Fruit fly (Drosophila melanogaster) whole organism, embryonic: ENCODE measurements around the gene CG9467.
A peak's percentile ranks its signal among the peaks of the same experiment; 100 is the strongest.

Experiments used
- Aef1 ChIP-seq: fragments of 200-800 bp; sonication (Bioruptor generic); IDR thresholded peaks from 3 replicates; pipeline ENCODE4 v1.3.6; 2022; ENCODE audit warnings: missing biosample characterization, missing genetic modification characterization
- Antp ChIP-seq: fragments of 200-800 bp; sonication (Bioruptor generic); optimal IDR thresholded peaks from 3 replicates; lab custom pipeline; 2016; ENCODE audit warnings: missing biosample characterization, missing genetic modification characterization
- Bgb ChIP-seq: fragments of 200-800 bp; sonication (Bioruptor generic); IDR thresholded peaks from 2 replicates; pipeline ENCODE4 v1.3.6; 2022; ENCODE audit warnings: missing biosample characterization, missing genetic modification characterization; ENCODE audit not compliant: partially characterized antibody
- BtbVII ChIP-seq: fragments of 200-800 bp; sonication (Bioruptor generic); optimal IDR thresholded peaks from 3 replicates; lab custom pipeline; 2017; ENCODE audit warnings: missing biosample characterization, mild to moderate bottlenecking, missing genetic modification characterization
- CG11093 ChIP-seq: fragments of 200-800 bp; sonication (Bioruptor generic); IDR thresholded peaks from 3 replicates; pipeline ENCODE4 v1.3.6; 2022; ENCODE audit warnings: missing biosample characterization, missing genetic modification characterization
- CG12769 ChIP-seq: fragments of 200-800 bp; sonication (Bioruptor generic); optimal IDR thresholded peaks from 2 replicates; lab custom pipeline; 2019; ENCODE audit warnings: missing biosample characterization, mild to moderate bottlenecking, missing genetic modification characterization, moderate library complexity
- CG13775 ChIP-seq: fragments of 200-800 bp; sonication (Bioruptor generic); optimal IDR thresholded peaks from 3 replicates; lab custom pipeline; 2017; ENCODE audit warnings: missing biosample characterization, mild to moderate bottlenecking, missing genetic modification characterization
- CG13894 ChIP-seq: fragments of 200-800 bp; sonication (Bioruptor generic); optimal IDR thresholded peaks from 3 replicates; lab custom pipeline; 2018; ENCODE audit warnings: missing biosample characterization, mild to moderate bottlenecking, missing genetic modification characterization, moderate library complexity
- CG14860 ChIP-seq: fragments of 200-800 bp; sonication (Bioruptor generic); IDR thresholded peaks from 3 replicates; pipeline ENCODE4 v1.3.6; 2022; ENCODE audit warnings: missing biosample characterization, missing genetic modification characterization; ENCODE audit not compliant: partially characterized antibody
- CG17186 ChIP-seq: fragments of 200-800 bp; sonication (Bioruptor generic); optimal IDR thresholded peaks from 3 replicates; lab custom pipeline; 2017; ENCODE audit warnings: missing biosample characterization, missing genetic modification reagents, missing genetic modification characterization
- CG17359 ChIP-seq: fragments of 200-800 bp; sonication (Bioruptor generic); optimal IDR thresholded peaks from 3 replicates; lab custom pipeline; 2018; ENCODE audit warnings: missing biosample characterization, mild to moderate bottlenecking, missing genetic modification characterization, moderate library complexity
- CG34376 ChIP-seq: fragments of 200-800 bp; sonication (Bioruptor generic); optimal IDR thresholded peaks from 2 replicates; lab custom pipeline; 2018; ENCODE audit warnings: missing biosample characterization, mild to moderate bottlenecking, missing genetic modification characterization
- CG3995 ChIP-seq: fragments of 200-800 bp; sonication (Bioruptor generic); optimal IDR thresholded peaks from 3 replicates; lab custom pipeline; 2016; ENCODE audit warnings: missing biosample characterization, missing genetic modification characterization
- CG4404 ChIP-seq: fragments of 200-800 bp; sonication (Bioruptor generic); IDR thresholded peaks from 2 replicates; pipeline ENCODE4 v1.3.6; 2022; ENCODE audit warnings: missing biosample characterization, missing genetic modification characterization
- CG4617 ChIP-seq: fragments of 200-800 bp; sonication (Bioruptor generic); optimal IDR thresholded peaks from 3 replicates; lab custom pipeline; 2016; ENCODE audit warnings: missing biosample characterization, missing genetic modification characterization, borderline replicate concordance
- CG5953 ChIP-seq: fragments of 200-800 bp; sonication (Bioruptor generic); IDR thresholded peaks from 2 replicates; pipeline ENCODE4 v1.3.6; 2022; ENCODE audit warnings: missing biosample characterization, missing genetic modification characterization
- CG6765 ChIP-seq: fragments of 200-800 bp; sonication (Bioruptor generic); optimal IDR thresholded peaks from 3 replicates; lab custom pipeline; 2017; ENCODE audit warnings: missing biosample characterization, mild to moderate bottlenecking, missing genetic modification characterization
- CG8359 ChIP-seq: fragments of 200-800 bp; sonication (Bioruptor generic); optimal IDR thresholded peaks from 2 replicates; lab custom pipeline; 2017; ENCODE audit warnings: missing biosample characterization, mild to moderate bottlenecking, missing genetic modification characterization, borderline replicate concordance
- CG8478 ChIP-seq: fragments of >200 bp; optimal IDR thresholded peaks from 2 replicates; lab custom pipeline; 2018
- CG9727 ChIP-seq: fragments of 200-800 bp; sonication (Bioruptor generic); optimal IDR thresholded peaks from 3 replicates; lab custom pipeline; 2017; ENCODE audit warnings: missing biosample characterization, mild to moderate bottlenecking, missing genetic modification characterization
- Chrac-16 ChIP-seq: fragments of 200-800 bp; sonication (Bioruptor generic); optimal IDR thresholded peaks from 3 replicates; lab custom pipeline; 2016; ENCODE audit warnings: missing biosample characterization, missing genetic modification characterization
- Dfd ChIP-seq, 2 experiments: fragments of >200 bp; optimal IDR thresholded peaks; 2 replicates each; lab custom pipeline; 2017; ENCODE audit warnings: missing biosample characterization in 2 of 2, missing genetic modification characterization in 2 of 2
- Doc3 ChIP-seq: fragments of 200-800 bp; sonication (Bioruptor generic); IDR thresholded peaks from 3 replicates; pipeline ENCODE4 v1.3.6; 2022; ENCODE audit warnings: missing biosample characterization, missing genetic modification characterization; ENCODE audit not compliant: partially characterized antibody
- GATAe ChIP-seq: fragments of 200-800 bp; sonication (Bioruptor generic); conservative IDR thresholded peaks from 2 replicates; pipeline ENCODE4 v1.3.6; 2022; ENCODE audit warnings: missing biosample characterization, missing genetic modification characterization
- HLH3B ChIP-seq: fragments of 200-800 bp; sonication (Bioruptor generic); IDR thresholded peaks from 2 replicates; pipeline ENCODE4 v1.3.6; 2022; ENCODE audit warnings: missing biosample characterization, missing genetic modification characterization
- HmgD ChIP-seq: fragments of 200-800 bp; sonication (Bioruptor generic); optimal IDR thresholded peaks from 3 replicates; lab custom pipeline; 2016; ENCODE audit warnings: missing biosample characterization, missing genetic modification characterization
- Lpt ChIP-seq: fragments of >200 bp; optimal IDR thresholded peaks from 2 replicates; lab custom pipeline; 2018; ENCODE audit warnings: missing biosample characterization, missing genetic modification characterization
- MESR4 ChIP-seq: fragments of 200-800 bp; sonication (Bioruptor generic); optimal IDR thresholded peaks from 2 replicates; lab custom pipeline; 2018; ENCODE audit warnings: missing biosample characterization, mild to moderate bottlenecking, missing genetic modification characterization, moderate library complexity
- Oaz ChIP-seq: fragments of 200-800 bp; sonication (Bioruptor generic); IDR thresholded peaks from 2 replicates; pipeline ENCODE4 v1.3.6; 2022; ENCODE audit warnings: missing biosample characterization, missing genetic modification characterization
- Sox100B ChIP-seq: fragments of 200-800 bp; sonication (Bioruptor generic); optimal IDR thresholded peaks from 3 replicates; lab custom pipeline; 2018; ENCODE audit warnings: missing biosample characterization, mild to moderate bottlenecking, missing genetic modification characterization
- Sry-β ChIP-seq: fragments of 200-800 bp; sonication (Bioruptor generic); optimal IDR thresholded peaks from 2 replicates; lab custom pipeline; 2018; ENCODE audit warnings: missing biosample characterization, mild to moderate bottlenecking, missing genetic modification characterization, moderate library complexity
- al ChIP-seq: fragments of 200-800 bp; sonication (Bioruptor generic); IDR thresholded peaks from 2 replicates; pipeline ENCODE4 v1.3.6; 2022; ENCODE audit warnings: missing biosample characterization, missing genetic modification characterization
- ash1 ChIP-seq: fragments of 200-800 bp; sonication (Bioruptor generic); optimal IDR thresholded peaks from 2 replicates; lab custom pipeline; 2018; ENCODE audit warnings: missing biosample characterization, mild to moderate bottlenecking, missing genetic modification characterization
- br ChIP-seq: fragments of >200 bp; optimal IDR thresholded peaks from 2 replicates; lab custom pipeline; 2017
- cas ChIP-seq: fragments of 200-800 bp; sonication (Bioruptor generic); IDR thresholded peaks from 2 replicates; pipeline ENCODE4 v1.3.6; 2022; ENCODE audit warnings: missing biosample characterization, missing genetic modification characterization
- chif ChIP-seq, 2 experiments: fragments of 200-800 bp; sonication (Bioruptor generic); optimal IDR thresholded peaks; 3 replicates each; lab custom pipeline; 2016; ENCODE audit warnings: missing biosample characterization in 2 of 2, missing genetic modification characterization in 2 of 2
- dmrt11E ChIP-seq: fragments of 200-800 bp; sonication (Bioruptor generic); optimal IDR thresholded peaks from 3 replicates; lab custom pipeline; 2018; ENCODE audit warnings: missing biosample characterization, mild to moderate bottlenecking, missing genetic modification characterization, moderate library complexity
- emc ChIP-seq: fragments of 200-800 bp; sonication (Bioruptor generic); optimal IDR thresholded peaks from 2 replicates; lab custom pipeline; 2016; ENCODE audit warnings: missing biosample characterization, missing genetic modification characterization
- fd102C ChIP-seq: fragments of 200-800 bp; sonication (Bioruptor generic); optimal IDR thresholded peaks from 2 replicates; lab custom pipeline; 2018; ENCODE audit warnings: missing biosample characterization, mild to moderate bottlenecking, missing genetic modification characterization, moderate library complexity
- fd3F ChIP-seq: fragments of 200-800 bp; sonication (Bioruptor generic); optimal IDR thresholded peaks from 2 replicates; lab custom pipeline; 2018; ENCODE audit warnings: missing biosample characterization, mild to moderate bottlenecking, missing genetic modification characterization, moderate library complexity
- ftz-f1 ChIP-seq: fragments of 200-800 bp; sonication (Bioruptor generic); optimal IDR thresholded peaks from 2 replicates; lab custom pipeline; 2016; ENCODE audit warnings: missing biosample characterization, missing genetic modification characterization
- klu ChIP-seq: fragments of 200-800 bp; sonication (Bioruptor generic); IDR thresholded peaks from 2 replicates; pipeline ENCODE4 v1.3.6; 2022; ENCODE audit warnings: missing biosample characterization, missing genetic modification characterization
- nmo ChIP-seq: fragments of 200-800 bp; sonication (Bioruptor generic); optimal IDR thresholded peaks from 2 replicates; lab custom pipeline; 2018; ENCODE audit warnings: missing biosample characterization, mild to moderate bottlenecking, missing genetic modification characterization, moderate library complexity
- oc ChIP-seq: fragments of 200-800 bp; sonication (Bioruptor generic); optimal IDR thresholded peaks from 2 replicates; lab custom pipeline; 2018; ENCODE audit warnings: missing biosample characterization, mild to moderate bottlenecking, missing genetic modification characterization, moderate library complexity
- sima ChIP-seq: fragments of 200-800 bp; sonication (Bioruptor generic); optimal IDR thresholded peaks from 2 replicates; lab custom pipeline; 2016; ENCODE audit warnings: missing biosample characterization, missing genetic modification characterization
- sisA ChIP-seq: fragments of 200-800 bp; sonication (Bioruptor generic); IDR thresholded peaks from 2 replicates; pipeline ENCODE4 v1.3.6; 2022; ENCODE audit warnings: missing biosample characterization, missing genetic modification characterization
- tio ChIP-seq: fragments of 200-800 bp; sonication (Bioruptor generic); optimal IDR thresholded peaks from 2 replicates; lab custom pipeline; 2017; ENCODE audit warnings: missing biosample characterization, missing genetic modification characterization, inconsistent platforms
- tll ChIP-seq, 2 experiments: fragments of 200-800 bp in 1 of 2; fragments of >200 bp in 1 of 2; sonication (Bioruptor generic) in 1 of 2; optimal IDR thresholded peaks; 2 replicates each; lab custom pipeline; 2017 to 2019; ENCODE audit warnings: missing biosample characterization in 2 of 2, missing genetic modification characterization in 2 of 2, mild to moderate bottlenecking in 1 of 2, moderate library complexity in 1 of 2

The CG9467 gene

dm6 chr3R:9767620-9768592, 32.9 kb downstream of the CG9467 start, which contains the start of gene Naa80 (continued):
- TF ChIP-seq chif (GFP tag; optimal IDR thresholded peaks at IDR 0.05; lab: Kevin White, UChicago) (peak; percentile 12 to 72), sima (GFP tag; lab: Kevin White, UChicago) (no peak), Lpt (GFP tag; lab: Kevin White, UChicago) (no peak), Dfd (GFP tag; optimal IDR thresholded peaks at IDR 0.05; lab: Kevin White, UChicago) (no peak), dmrt11E (tag; lab: Kevin White, UChicago) (peak; percentile 16), tio (no peak), MESR4 (GFP tag; lab: Kevin White, UChicago) (peak; percentile 81), sisA (peak; percentile 60), Chrac-16 (peak; percentile 72), BtbVII (GFP tag; lab: Kevin White, UChicago) (peak; percentile 4), br (lab: Kevin White, UChicago) (no peak), CG3995 (GFP tag; lab: Kevin White, UChicago) (peak; percentile 68), CG14860 (GFP tag; lab: Robert Waterston, UW) (no peak), CG5953 (GFP tag; lab: Robert Waterston, UW) (no peak), fd102C (no peak), ftz-f1 (GFP tag; lab: Kevin White, UChicago) (peak; percentile 88), HmgD (GFP tag; lab: Kevin White, UChicago) (peak; percentile 85), CG6765 (peak; percentile 35), fd3F (GFP tag; lab: Kevin White, UChicago) (peak; percentile 17), CG4404 (GFP tag; lab: Robert Waterston, UW) (0 out of 2 replicates have a peak, but pooled peaks have one; percentile 11), CG17186 (GFP tag; lab: Kevin White, UChicago) (peak; percentile 64), CG12769 (peak; percentile 88), Antp (GFP tag; lab: Kevin White, UChicago) (peak; percentile 89), CG17359 (tag; lab: Kevin White, UChicago) (peak; percentile 26), emc (GFP tag; lab: Kevin White, UChicago) (peak; percentile 32), ash1 (GFP tag; lab: Kevin White, UChicago) (peak; percentile 25), CG9727 (GFP tag; lab: Kevin White, UChicago) (peak; percentile 24), klu (GFP tag; lab: Robert Waterston, UW) (no peak), Sry-β (GFP tag; lab: Kevin White, UChicago) (no peak), CG4617 (GFP tag; lab: Kevin White, UChicago) (peak; percentile 98), CG34376 (GFP tag; lab: Kevin White, UChicago) (peak; percentile 50), al (GFP tag; lab: Robert Waterston, UW) (peak; percentile 61), CG13894 (tag; lab: Kevin White, UChicago) (peak; percentile 56), Oaz (GFP tag; lab: Robert Waterston, UW) (no peak), GATAe (no peak), Doc3 (GFP tag; lab: Robert Waterston, UW) (no peak), CG8359 (GFP tag; lab: Kevin White, UChicago) (no peak), HLH3B (GFP tag; lab: Robert Waterston, UW) (peak; percentile 58), CG11093 (GFP tag; lab: Robert Waterston, UW) (no peak), oc (tag; lab: Kevin White, UChicago) (no peak), CG13775 (GFP tag; lab: Kevin White, UChicago) (peak; percentile 9), CG8478 (lab: Kevin White, UChicago) (no peak), Aef1 (GFP tag; lab: Robert Waterston, UW) (peak; percentile 37; the same call in 1 of the 3 replicates), tll (GFP tag; optimal IDR thresholded peaks at IDR 0.05; lab: Kevin White, UChicago) (peak in 1 of 2 experiments; percentile 32), nmo (peak; percentile 63), Bgb (GFP tag; lab: Robert Waterston, UW) (peak; percentile 66), cas (GFP tag; lab: Robert Waterston, UW) (peak; percentile 26; the same call in 1 of the 2 replicates), Sox100B (no peak)
